Fruit fly (Drosophila melanogaster): ENCODE results near the gene RASSF8.

DNA sequence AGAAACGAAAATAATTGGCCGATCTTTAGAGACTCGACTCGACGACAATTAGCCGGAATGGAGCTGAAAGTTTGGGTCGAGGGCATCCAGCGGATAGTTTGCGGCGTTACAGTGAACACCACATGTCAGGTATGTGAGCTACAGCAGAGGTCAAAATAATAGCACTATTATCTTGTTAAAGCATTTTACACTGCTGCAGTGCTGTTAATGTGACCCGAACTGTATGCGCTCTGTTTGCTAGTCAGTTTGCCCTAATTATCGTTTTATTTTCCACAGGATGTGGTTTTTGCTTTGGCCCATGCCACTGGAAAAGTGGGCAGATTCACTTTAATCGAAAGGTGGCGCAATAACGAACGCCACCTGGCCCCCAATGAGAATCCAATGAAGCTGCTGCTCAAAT is 763 bp downstream of the RASSF8 start:
- no peak for TF ChIP-seq CG7101 (tag; optimal IDR thresholded peaks at IDR 0.05)
- no peak for TF ChIP-seq Crg-1 (GFP tag; optimal IDR thresholded peaks at IDR 0.05)
- no peak for TF ChIP-seq CG33017 (tag; optimal IDR thresholded peaks at IDR 0.05)
- no peak for TF ChIP-seq tj (GFP tag; optimal IDR thresholded peaks at IDR 0.05)
- TF ChIP-seq Hr96 (GFP tag; optimal IDR thresholded peaks at IDR 0.05): no peak
- no peak for TF ChIP-seq Mnt (GFP tag; optimal IDR thresholded peaks at IDR 0.05)
- no peak for TF ChIP-seq CG7045 (GFP tag; optimal IDR thresholded peaks at IDR 0.05)
- no peak for TF ChIP-seq Clk (GFP tag; optimal IDR thresholded peaks at IDR 0.05)
- no peak for TF ChIP-seq cic (GFP tag; optimal IDR thresholded peaks at IDR 0.05)
- TF ChIP-seq ovo (GFP tag; optimal IDR thresholded peaks at IDR 0.05): no peak
- no peak for TF ChIP-seq kay (GFP tag; ENCODE audit: borderline replicate concordance)
- TF ChIP-seq cnc (optimal IDR thresholded peaks at IDR 0.05): no peak
